Fruit fly (Drosophila melanogaster) S2 (cell line): Measurements from ENCODE around the gene CG15203.
"Not testable (repeated sequence)": the region's sequence is repeated elsewhere in the genome, so short reads cannot be mapped to it uniquely, and the experiment has no call there.

Source experiments
- CG8478 ChIP-seq: fragments of >200 bp; optimal IDR thresholded peaks from 2 replicates; lab custom pipeline; 2018
- CTCF ChIP-seq, 2 experiments: fragments of >200 bp; optimal IDR thresholded peaks; 2 replicates each; lab custom pipeline; 2018

- not testable (repeated sequence) for TF ChIP-seq CG8478 (lab: Kevin White, UChicago); CTCF (optimal IDR thresholded peaks at IDR 0.05; lab: Kevin White, UChicago)
Measured at dm6 chrX:11095973-11096372, 29.6 kb downstream of the CG15203 start, which contains the start of gene CG42249.
